Worm (Caenorhabditis elegans) whole organism, midembryonic: Measurements from ENCODE around the gene Y116F11A.3.

Experiments
- T22C8.4 ChIP-seq: fragments of 200-800 bp; sonication (Bioruptor generic); IDR thresholded peaks from 2 replicates; pipeline ENCODE4 v1.3.6; 2022; ENCODE audit warnings: missing genetic modification characterization, missing compliant biosample characterization
- cog-1 ChIP-seq: sonication (generic microtip); optimal IDR thresholded peaks from 2 replicates; lab custom pipeline; 2016; ENCODE audit warnings: missing genetic modification characterization, missing compliant biosample characterization
- flt-1 ChIP-seq: fragments of 200-800 bp; sonication (Bioruptor generic); IDR thresholded peaks from 2 replicates; pipeline ENCODE4 v1.3.6; 2022; ENCODE audit warnings: missing genetic modification characterization, missing compliant biosample characterization
- klf-2 ChIP-seq: fragments of 200-800 bp; sonication (Bioruptor generic); conservative IDR thresholded peaks from 2 replicates; pipeline ENCODE4 v1.3.6; 2022; ENCODE audit warnings: missing genetic modification reagents, missing genetic modification characterization, missing compliant biosample characterization
- med-1 ChIP-seq: sonication (generic microtip); optimal IDR thresholded peaks from 2 replicates; lab custom pipeline; 2017; ENCODE audit warnings: missing genetic modification characterization, mild to moderate bottlenecking, missing compliant biosample characterization, antibody characterized with exemption, missing genetic modification reagents; ENCODE audit not compliant: insufficient read depth
- ref-1 ChIP-seq: fragments of 200-800 bp; sonication (Bioruptor generic); conservative IDR thresholded peaks from 2 replicates; pipeline ENCODE4 v1.3.6; 2022; ENCODE audit warnings: missing genetic modification reagents, missing genetic modification characterization, missing compliant biosample characterization
- tab-1 ChIP-seq: fragments of 200-800 bp; sonication (Bioruptor generic); IDR thresholded peaks from 2 replicates; pipeline ENCODE4 v1.3.6; 2022; ENCODE audit warnings: missing genetic modification characterization, missing compliant biosample characterization
- ztf-23 ChIP-seq: fragments of 200-800 bp; sonication (Bioruptor generic); IDR thresholded peaks from 2 replicates; pipeline ENCODE4 v1.3.6; 2022; ENCODE audit warnings: missing genetic modification reagents, missing genetic modification characterization, missing compliant biosample characterization
- ztf-29 ChIP-seq: fragments of 200-800 bp; sonication (Bioruptor generic); IDR thresholded peaks from 2 replicates; pipeline ENCODE4 v1.3.6; 2022; ENCODE audit warnings: missing genetic modification reagents, missing genetic modification characterization, missing compliant biosample characterization

Gene Y116F11A.3

DNA sequence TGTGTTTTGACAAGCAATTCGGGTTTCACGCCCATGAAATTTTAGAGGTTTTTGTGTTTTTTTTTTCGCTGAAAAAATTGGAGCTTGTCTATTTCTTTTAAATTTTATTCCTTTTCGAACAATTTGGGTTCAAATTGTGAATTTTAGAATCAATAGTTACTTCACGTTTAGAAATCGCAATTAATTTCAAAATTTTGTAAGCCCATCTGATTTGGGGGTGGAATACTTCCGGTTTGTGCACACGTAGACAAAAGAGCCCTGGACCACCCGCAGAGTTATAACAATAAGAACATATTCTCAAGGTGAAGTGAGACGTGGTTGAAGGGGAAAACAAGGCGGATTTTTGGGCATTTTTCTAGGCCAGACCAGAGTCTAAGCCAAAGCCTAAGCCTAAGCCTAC is 9.6 kb upstream of the Y116F11A.3 start, which contains the start of gene Y116F11A.6:
Gene Y116F11A.6 (plus strand): TSS at position 301 of the 400 bp plus-strand sequence.
- TF ChIP-seq med-1 (GFP tag; lab: Kevin White, UChicago): no peak
- no peak for TF ChIP-seq T22C8.4 (GFP tag; lab: Robert Waterston, UW)
- no peak for TF ChIP-seq flt-1 (GFP tag; lab: Robert Waterston, UW)
- no peak for TF ChIP-seq tab-1
- TF ChIP-seq cog-1: no peak
- no peak for TF ChIP-seq ztf-23 (GFP tag; lab: Robert Waterston, UW)
- TF ChIP-seq klf-2 (GFP tag; lab: Robert Waterston, UW): no peak
- TF ChIP-seq ztf-29: no peak
- TF ChIP-seq ref-1 (GFP tag; lab: Robert Waterston, UW): no peak

DNA sequence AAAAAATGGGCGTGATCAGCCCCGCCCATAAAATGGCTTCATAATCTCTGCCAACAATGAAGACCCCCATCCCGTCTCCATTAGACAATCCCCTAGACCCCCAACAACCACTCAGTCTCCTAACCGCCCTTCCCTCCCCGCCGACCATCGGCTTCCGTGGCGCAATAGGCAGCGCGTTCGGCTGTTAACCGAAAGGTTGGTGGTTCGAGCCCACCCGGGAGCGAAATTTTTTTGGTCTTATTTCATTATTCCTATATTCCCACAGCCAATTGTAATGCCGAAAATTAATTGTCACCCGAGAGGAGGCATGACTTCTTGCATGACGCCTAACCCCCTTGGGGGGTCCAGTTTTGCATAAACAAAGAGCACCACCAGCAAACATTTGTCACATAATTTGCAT is 6.0 kb upstream of the Y116F11A.3 start:
- TF ChIP-seq med-1 (GFP tag; lab: Kevin White, UChicago): peak; percentile 42
- 0 out of 2 replicates have a peak, but pooled peaks have one; percentile 32 for TF ChIP-seq klf-2 (GFP tag; lab: Robert Waterston, UW)
- TF ChIP-seq ztf-23 (GFP tag; lab: Robert Waterston, UW): peak; percentile 86
- TF ChIP-seq T22C8.4 (GFP tag; lab: Robert Waterston, UW): peak; percentile 72
- peak; percentile 93 for TF ChIP-seq flt-1 (GFP tag; lab: Robert Waterston, UW)
- no peak for TF ChIP-seq cog-1
- peak; percentile 52; the same call in 1 of the 2 replicates for TF ChIP-seq ref-1 (GFP tag; lab: Robert Waterston, UW)
- peak; percentile 64; the same call in 1 of the 2 replicates for TF ChIP-seq ztf-29
- peak; percentile 85 for TF ChIP-seq tab-1

DNA sequence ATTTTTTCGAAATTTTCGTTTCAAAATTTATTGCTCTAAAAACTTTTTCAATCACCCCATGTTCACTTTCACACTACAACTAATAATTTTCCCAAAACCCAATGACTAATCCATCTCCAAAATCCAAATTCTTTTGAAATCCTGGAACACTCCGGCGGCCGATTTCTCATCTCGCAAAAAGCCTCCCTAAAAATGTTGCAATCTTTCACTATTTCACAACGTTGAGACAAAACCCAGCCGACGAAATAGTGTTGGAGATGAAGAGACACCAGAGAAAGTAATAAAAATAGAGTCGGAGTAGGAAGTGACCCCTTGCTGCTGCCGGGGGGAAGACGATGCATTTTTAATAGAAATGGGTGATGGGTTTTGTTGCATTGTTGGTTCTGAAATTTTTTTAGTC is 4.2 kb upstream of the Y116F11A.3 start:
- TF ChIP-seq flt-1 (GFP tag; lab: Robert Waterston, UW): no peak
- TF ChIP-seq T22C8.4 (GFP tag; lab: Robert Waterston, UW): no peak
- TF ChIP-seq ztf-29: no peak
- TF ChIP-seq cog-1: no peak
- no peak for TF ChIP-seq klf-2 (GFP tag; lab: Robert Waterston, UW)
- no peak for TF ChIP-seq ref-1 (GFP tag; lab: Robert Waterston, UW)
- TF ChIP-seq med-1 (GFP tag; lab: Kevin White, UChicago): no peak
- no peak for TF ChIP-seq ztf-23 (GFP tag; lab: Robert Waterston, UW)
- no peak for TF ChIP-seq tab-1

DNA sequence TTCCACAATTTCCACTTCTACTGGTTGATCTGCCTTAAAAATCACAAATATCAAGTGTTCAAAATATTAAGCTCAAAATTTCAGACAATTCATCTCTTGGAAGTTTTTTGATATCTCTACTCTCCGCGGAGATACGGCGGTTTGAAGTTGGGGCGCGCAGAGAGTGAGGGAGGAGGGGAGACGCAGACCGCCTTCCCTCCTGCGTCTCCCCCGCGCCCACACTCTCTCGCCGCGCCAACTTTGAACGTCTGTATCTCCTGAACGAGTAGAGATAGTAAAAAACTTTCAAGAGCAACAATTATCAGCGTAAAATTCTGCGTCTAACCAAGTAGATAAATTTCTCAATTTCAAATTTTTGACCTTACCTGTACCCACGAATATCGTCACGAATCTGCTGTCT is 841 bp upstream of the Y116F11A.3 start:
- TF ChIP-seq ztf-29 (no peak), ref-1 (GFP tag; lab: Robert Waterston, UW) (no peak), klf-2 (GFP tag; lab: Robert Waterston, UW) (no peak), med-1 (GFP tag; lab: Kevin White, UChicago) (no peak), T22C8.4 (GFP tag; lab: Robert Waterston, UW) (no peak), flt-1 (GFP tag; lab: Robert Waterston, UW) (no peak), tab-1 (no peak), cog-1 (no peak), ztf-23 (GFP tag; lab: Robert Waterston, UW) (no peak)

DNA sequence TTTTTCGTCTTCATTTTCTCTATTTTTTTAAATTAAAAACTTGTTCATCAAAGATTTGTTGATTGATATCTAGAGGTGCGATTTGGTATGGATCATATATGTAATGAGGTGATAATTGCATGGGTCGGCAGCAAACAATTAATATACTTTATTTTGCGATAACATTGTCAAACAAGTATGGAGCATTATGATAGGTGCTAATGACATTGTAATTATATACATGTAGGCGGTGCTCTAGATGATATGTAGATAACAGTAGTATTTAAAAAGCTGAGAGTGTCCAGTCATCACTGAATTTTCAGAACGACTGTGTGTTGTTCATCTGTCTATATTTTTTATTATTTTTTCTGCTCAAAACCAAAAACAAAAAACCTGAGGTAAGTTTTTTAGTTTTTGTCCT is 1.4 kb downstream of the Y116F11A.3 start, which contains the start of gene Y116F11A.1:
Gene Y116F11A.1 (plus strand): TSS at position 301 of the 400 bp plus-strand sequence.
- no peak for TF ChIP-seq T22C8.4 (GFP tag; lab: Robert Waterston, UW)
- TF ChIP-seq ztf-29: no peak
- TF ChIP-seq cog-1: no peak
- TF ChIP-seq tab-1: no peak
- TF ChIP-seq klf-2 (GFP tag; lab: Robert Waterston, UW): no peak
- no peak for TF ChIP-seq ztf-23 (GFP tag; lab: Robert Waterston, UW)
- no peak for TF ChIP-seq med-1 (GFP tag; lab: Kevin White, UChicago)

DNA sequence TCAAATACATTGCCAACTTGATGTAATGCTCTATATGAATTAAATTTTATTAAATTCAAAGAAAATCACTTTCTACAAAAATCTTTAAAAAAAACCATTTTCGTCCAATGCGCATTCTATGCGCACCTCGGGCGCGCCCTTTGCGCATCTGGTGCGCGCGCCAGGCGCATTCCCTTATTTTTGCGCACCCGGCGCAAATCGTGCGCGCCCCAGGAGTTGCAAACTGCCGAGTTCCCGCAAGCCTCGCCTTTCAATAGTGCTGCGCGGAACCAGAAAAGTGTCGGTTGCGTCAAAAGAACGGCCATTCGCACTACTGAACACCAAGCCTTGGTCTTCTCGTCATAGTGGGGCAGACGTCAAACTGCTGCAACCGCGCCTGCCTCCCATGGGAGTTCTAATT is 4.9 kb downstream of the Y116F11A.3 start:
- TF ChIP-seq ztf-29: no peak
- TF ChIP-seq T22C8.4 (GFP tag; lab: Robert Waterston, UW): no peak
- TF ChIP-seq ref-1 (GFP tag; lab: Robert Waterston, UW): no peak
- no peak for TF ChIP-seq cog-1
- TF ChIP-seq tab-1: no peak
- no peak for TF ChIP-seq med-1 (GFP tag; lab: Kevin White, UChicago)
- TF ChIP-seq ztf-23 (GFP tag; lab: Robert Waterston, UW): no peak
- no peak for TF ChIP-seq klf-2 (GFP tag; lab: Robert Waterston, UW)
- no peak for TF ChIP-seq flt-1 (GFP tag; lab: Robert Waterston, UW)

DNA sequence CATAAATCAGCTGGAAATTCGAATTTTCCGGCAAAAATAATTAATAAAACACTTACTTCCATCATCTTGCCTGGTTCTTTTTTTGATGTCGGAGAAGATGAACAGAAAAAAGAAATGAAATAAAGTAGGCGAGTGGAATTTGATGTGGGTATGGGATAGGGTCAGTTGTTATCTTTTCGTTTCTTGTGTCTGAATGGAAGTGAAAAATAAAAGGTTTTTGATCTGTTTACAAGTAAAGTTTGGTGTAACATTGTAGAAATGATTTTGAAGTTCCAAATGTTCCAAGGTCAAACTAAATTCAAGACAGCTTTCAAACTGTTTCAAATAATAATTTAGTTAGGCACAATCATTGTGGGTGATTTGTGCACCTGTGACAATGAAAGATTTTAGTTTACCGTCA is 8.6 kb downstream of the Y116F11A.3 start, which contains the start of gene W04E12.7:
Gene W04E12.7 (minus strand): TSS at position 101 of the 400 bp plus-strand sequence.
- TF ChIP-seq klf-2 (GFP tag; lab: Robert Waterston, UW) (no peak), ref-1 (GFP tag; lab: Robert Waterston, UW) (no peak), cog-1 (no peak), ztf-29 (no peak), med-1 (GFP tag; lab: Kevin White, UChicago) (no peak), ztf-23 (GFP tag; lab: Robert Waterston, UW) (no peak), tab-1 (no peak), flt-1 (GFP tag; lab: Robert Waterston, UW) (no peak), T22C8.4 (GFP tag; lab: Robert Waterston, UW) (no peak)

DNA sequence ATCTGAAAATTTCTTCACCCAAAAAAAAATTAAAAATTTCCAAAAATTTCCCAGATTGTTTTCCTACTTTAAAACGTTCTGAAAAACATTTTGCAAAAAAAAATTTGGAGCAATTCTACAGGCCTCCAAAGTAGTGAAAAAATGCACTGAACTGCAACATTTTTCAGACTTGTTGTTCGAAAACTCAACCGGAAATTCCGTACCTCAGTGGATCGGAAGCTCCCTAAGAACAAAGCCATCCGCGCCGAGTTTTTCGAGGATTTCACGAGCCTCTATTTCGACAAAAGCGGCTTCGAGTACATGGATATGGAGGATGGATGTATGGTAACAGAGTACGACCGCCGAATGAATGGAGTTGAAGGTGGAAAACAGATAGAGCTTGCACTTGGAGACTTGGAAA is 9.3 kb downstream of the Y116F11A.3 start, which contains the start of gene fbxa-131:
Gene fbxa-131 (plus strand): TSS at position 301 of the 400 bp plus-strand sequence.
- TF ChIP-seq tab-1 (no peak), T22C8.4 (GFP tag; lab: Robert Waterston, UW) (no peak), flt-1 (GFP tag; lab: Robert Waterston, UW) (no peak), med-1 (GFP tag; lab: Kevin White, UChicago) (no peak), ztf-23 (GFP tag; lab: Robert Waterston, UW) (no peak), ztf-29 (no peak), cog-1 (no peak), ref-1 (GFP tag; lab: Robert Waterston, UW) (no peak), klf-2 (GFP tag; lab: Robert Waterston, UW) (no peak)

DNA sequence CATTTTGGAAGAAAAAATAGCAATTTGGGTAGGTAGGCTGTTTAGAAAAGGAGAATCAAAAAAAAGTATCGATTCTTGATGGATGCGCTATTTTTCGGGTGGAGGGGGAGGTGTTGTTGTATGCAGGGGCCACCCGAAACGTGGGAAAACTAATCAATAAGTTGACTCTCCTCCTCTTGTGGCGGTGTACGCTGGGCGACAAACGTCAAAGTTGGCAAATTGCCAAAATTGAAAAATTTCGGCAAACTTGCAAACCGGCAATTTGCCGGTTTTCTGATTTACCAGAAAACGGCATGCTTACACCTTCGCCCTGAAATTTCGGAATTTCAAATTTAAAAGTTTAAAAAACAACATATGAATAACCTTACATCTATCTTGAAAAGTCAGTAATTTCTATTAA is 12.2 kb downstream of the Y116F11A.3 start, which contains the start of gene W04E12.2:
Gene W04E12.2 (minus strand): TSS at position 101 of the 400 bp plus-strand sequence.
- TF ChIP-seq T22C8.4 (GFP tag; lab: Robert Waterston, UW) (peak; percentile 52; the same call in 1 of the 2 replicates), klf-2 (GFP tag; lab: Robert Waterston, UW) (no peak)
